1 fruit fly cellular context compared by ENCODE assay signal in the genomic region with DNA sequence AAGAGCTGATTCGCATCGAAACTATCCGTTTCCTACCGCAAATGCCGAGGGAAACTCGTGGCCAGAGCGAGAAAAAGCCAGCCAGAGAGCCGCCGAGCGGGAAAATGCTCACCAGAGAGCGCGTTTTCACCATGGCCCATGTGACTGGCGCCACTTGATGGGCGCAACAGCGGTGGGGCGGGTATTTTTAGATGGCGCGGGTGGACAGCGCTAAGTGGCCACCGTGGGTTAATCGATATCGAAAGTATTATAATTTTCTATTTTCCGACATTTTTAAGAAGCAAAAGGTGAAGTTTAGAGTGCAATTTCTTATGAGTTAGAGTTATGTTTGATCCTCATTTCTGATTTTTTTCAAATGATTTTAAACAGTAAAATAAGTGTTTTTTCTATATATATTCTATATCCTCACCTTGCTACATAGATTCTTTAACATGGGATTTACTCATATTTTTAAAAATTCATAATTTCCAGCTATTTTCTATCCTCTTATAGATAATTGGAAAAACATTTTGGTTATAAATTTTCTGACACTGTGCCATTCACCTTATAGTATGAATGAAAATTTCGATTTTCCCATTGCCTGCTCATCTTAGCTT.
A peak's percentile ranks its signal among the peaks of the same experiment; 100 is the strongest.
TF ChIP-seq lines count a peak whose summit lies in the region.

A gene (minus strand): TSS at position 360 of the 596 bp plus-strand sequence.

TF ChIP-seq in whole organism, embryonic, 481 proteins besides CTCF, POLR2A, EP300 and RAD21 (continued from another document and continues in another):
- TF ChIP-seq CG17829 (tag; optimal IDR thresholded peaks at IDR 0.05; lab: Kevin White, UChicago) (no peak), lov (optimal IDR thresholded peaks at IDR 0.05; lab: Kevin White, UChicago) (no peak), lov (GFP tag; IDR thresholded peaks at IDR 0.05; lab: Robert Waterston, UW) (0 out of 3 replicates have a peak, but pooled peaks have one; percentile 36), CG17361 (GFP tag; IDR thresholded peaks at IDR 0.05; lab: Robert Waterston, UW) (peak; percentile 89; the same call in 2 of the 3 replicates), ERR (GFP tag; optimal IDR thresholded peaks at IDR 0.05; lab: Kevin White, UChicago) (no peak), CG10462 (GFP tag; optimal IDR thresholded peaks at IDR 0.05; lab: Kevin White, UChicago) (peak; percentile 16), disco-r (GFP tag; optimal IDR thresholded peaks at IDR 0.05; lab: Kevin White, UChicago) (no peak), CG7987 (GFP tag; optimal IDR thresholded peaks at IDR 0.05; lab: Kevin White, UChicago) (no peak), hb (GFP tag; IDR thresholded peaks at IDR 0.05; lab: Robert Waterston, UW; ENCODE audit: partially characterized antibody) (no peak), row (GFP tag; IDR thresholded peaks at IDR 0.05; lab: Robert Waterston, UW) (peak; percentile 85), repo (GFP tag; optimal IDR thresholded peaks at IDR 0.05; lab: Kevin White, UChicago) (no peak), CG4282 (GFP tag; optimal IDR thresholded peaks at IDR 0.05; lab: Kevin White, UChicago) (no peak), CG9876 (GFP tag; optimal IDR thresholded peaks at IDR 0.05; lab: Kevin White, UChicago) (no peak), D19A (tag; optimal IDR thresholded peaks at IDR 0.05; lab: Kevin White, UChicago) (no peak), CG7745 (tag; optimal IDR thresholded peaks at IDR 0.05; lab: Kevin White, UChicago) (no peak), Kr (GFP tag; optimal IDR thresholded peaks at IDR 0.05; lab: Kevin White, UChicago) (no peak), CG15601 (tag; optimal IDR thresholded peaks at IDR 0.05; lab: Kevin White, UChicago) (no peak), CG7786 (GFP tag; optimal IDR thresholded peaks at IDR 0.05; lab: Kevin White, UChicago) (peak; percentile 33), Hmr (GFP tag; optimal IDR thresholded peaks at IDR 0.05; lab: Kevin White, UChicago) (peak; percentile 93), vnd (GFP tag; IDR thresholded peaks at IDR 0.05; lab: Robert Waterston, UW; ENCODE audit: partially characterized antibody) (peak; percentile 44; the same call in 1 of the 3 replicates), Dp (GFP tag; optimal IDR thresholded peaks at IDR 0.05; lab: Kevin White, UChicago) (no peak), cad (GFP tag; optimal IDR thresholded peaks at IDR 0.05; lab: Kevin White, UChicago) (no peak), Dip2 (GFP tag; IDR thresholded peaks at IDR 0.05; lab: Robert Waterston, UW) (peak; percentile 29; the same call in 1 of the 2 replicates), CG12104 (GFP tag; optimal IDR thresholded peaks at IDR 0.05; lab: Kevin White, UChicago) (no peak), Ets65A (GFP tag; lab: Kevin White, UChicago) (no peak), nmo (GFP tag; optimal IDR thresholded peaks at IDR 0.05; lab: Kevin White, UChicago) (peak; percentile 77), CG14441 (GFP tag; IDR thresholded peaks at IDR 0.05; lab: Robert Waterston, UW) (peak; percentile 84), CG18262 (tag; optimal IDR thresholded peaks at IDR 0.05; lab: Kevin White, UChicago) (peak; percentile 91), D (optimal IDR thresholded peaks at IDR 0.05; lab: Kevin White, UChicago) (no peak), D (GFP tag; optimal IDR thresholded peaks at IDR 0.05; lab: Kevin White, UChicago) (peak; percentile 76), bsh (GFP tag; optimal IDR thresholded peaks at IDR 0.05; lab: Kevin White, UChicago) (no peak), phol (tag; optimal IDR thresholded peaks at IDR 0.05; lab: Kevin White, UChicago) (peak; percentile 91), Hand (GFP tag; optimal IDR thresholded peaks at IDR 0.05; lab: Kevin White, UChicago) (peak; percentile 87), CG1233 (GFP tag; optimal IDR thresholded peaks at IDR 0.05; lab: Kevin White, UChicago) (peak; percentile 79), run (tag; optimal IDR thresholded peaks at IDR 0.05; lab: Kevin White, UChicago) (peak; percentile 42), slbo (GFP tag; IDR thresholded peaks at IDR 0.05; lab: Robert Waterston, UW) (peak; percentile 80), Antp (GFP tag; optimal IDR thresholded peaks at IDR 0.05; lab: Kevin White, UChicago) (peak; percentile 36), Adf1 (GFP tag; IDR thresholded peaks at IDR 0.05; lab: Robert Waterston, UW) (peak; percentile 13; the same call in 1 of the 2 replicates), CG34224 (GFP tag; IDR thresholded peaks at IDR 0.05; lab: Robert Waterston, UW; ENCODE audit: partially characterized antibody) (peak; percentile 20; the same call in 1 of the 3 replicates), Trl (optimal IDR thresholded peaks at IDR 0.05; lab: Kevin White, UChicago) (peak; percentile 64 to 71), Trl (GFP tag; optimal IDR thresholded peaks at IDR 0.05; lab: Kevin White, UChicago) (peak; percentile 53), usp (GFP tag; optimal IDR thresholded peaks at IDR 0.05; lab: Kevin White, UChicago) (no peak), CG31441 (GFP tag; IDR thresholded peaks at IDR 0.05; lab: Robert Waterston, UW) (peak; percentile 91), CG17385 (GFP tag; optimal IDR thresholded peaks at IDR 0.05; lab: Kevin White, UChicago) (peak; percentile 83), Nf-YA (GFP tag; IDR thresholded peaks at IDR 0.05; lab: Robert Waterston, UW) (peak; percentile 48; the same call in 1 of the 2 replicates), CG9437 (GFP tag; optimal IDR thresholded peaks at IDR 0.05; lab: Kevin White, UChicago) (peak; percentile 74), MBD-R2 (GFP tag; IDR thresholded peaks at IDR 0.05; lab: Robert Waterston, UW) (peak; percentile 62; the same call in 1 of the 2 replicates), CG10209 (GFP tag; optimal IDR thresholded peaks at IDR 0.05; lab: Kevin White, UChicago) (peak; percentile 86), tna (GFP tag; IDR thresholded peaks at IDR 0.05; lab: Robert Waterston, UW; ENCODE audit: partially characterized antibody) (no peak), CG1529 (GFP tag; optimal IDR thresholded peaks at IDR 0.05; lab: Kevin White, UChicago) (peak; percentile 72), lola (GFP tag; optimal IDR thresholded peaks at IDR 0.05; lab: Kevin White, UChicago) (no peak), unc-4 (GFP tag; IDR thresholded peaks at IDR 0.05; lab: Robert Waterston, UW; ENCODE audit: partially characterized antibody) (no peak), Camta (GFP tag; optimal IDR thresholded peaks at IDR 0.05; lab: Kevin White, UChicago) (peak; percentile 34), HmgZ (tag; optimal IDR thresholded peaks at IDR 0.05; lab: Kevin White, UChicago) (no peak), bbx (GFP tag; IDR thresholded peaks at IDR 0.05; lab: Robert Waterston, UW; ENCODE audit: partially characterized antibody) (no peak), ATbp (GFP tag; optimal IDR thresholded peaks at IDR 0.05; lab: Kevin White, UChicago) (peak; percentile 79), trem (tag; optimal IDR thresholded peaks at IDR 0.05; lab: Kevin White, UChicago) (peak; percentile 72), CG5953 (GFP tag; IDR thresholded peaks at IDR 0.05; lab: Robert Waterston, UW) (peak; percentile 43; the same call in 1 of the 2 replicates), Eip74EF (GFP tag; optimal IDR thresholded peaks at IDR 0.05; lab: Kevin White, UChicago) (peak in 1 of 2 experiments; percentile 6), nau (GFP tag; optimal IDR thresholded peaks at IDR 0.05; lab: Kevin White, UChicago) (peak; percentile 70), CG15011 (GFP tag; optimal IDR thresholded peaks at IDR 0.05; lab: Kevin White, UChicago) (peak; percentile 79), ttk (GFP tag; IDR thresholded peaks at IDR 0.05; lab: Robert Waterston, UW) (peak; percentile 75), CG16779 (GFP tag; IDR thresholded peaks at IDR 0.05; lab: Robert Waterston, UW) (0 out of 2 replicates have a peak, but pooled peaks have one; percentile 46), CG12236 (GFP tag; optimal IDR thresholded peaks at IDR 0.05; lab: Kevin White, UChicago) (no peak), CG2889 (GFP tag; IDR thresholded peaks at IDR 0.05; lab: Robert Waterston, UW) (0 out of 3 replicates have a peak, but pooled peaks have one; percentile 35), kay (GFP tag; optimal IDR thresholded peaks at IDR 0.05; lab: Kevin White, UChicago) (no peak), CG17802 (tag; optimal IDR thresholded peaks at IDR 0.05; lab: Kevin White, UChicago) (peak; percentile 17), CG11085 (GFP tag; IDR thresholded peaks at IDR 0.05; lab: Robert Waterston, UW) (peak; percentile 63), ham (GFP tag; IDR thresholded peaks at IDR 0.05; lab: Robert Waterston, UW) (no peak), Fer2 (tag; optimal IDR thresholded peaks at IDR 0.05; lab: Kevin White, UChicago) (peak; percentile 79), luna (GFP tag; optimal IDR thresholded peaks at IDR 0.05; lab: Kevin White, UChicago) (no peak), unpg (GFP tag; optimal IDR thresholded peaks at IDR 0.05; lab: Kevin White, UChicago) (peak; percentile 87), Sry-δ (GFP tag; optimal IDR thresholded peaks at IDR 0.05; lab: Kevin White, UChicago) (no peak), Ravus (GFP tag; IDR thresholded peaks at IDR 0.05; lab: Robert Waterston, UW) (no peak; the same call in 1 of the 2 replicates), CG4820 (GFP tag; optimal IDR thresholded peaks at IDR 0.05; lab: Kevin White, UChicago) (peak; percentile 42), CG1603 (tag; optimal IDR thresholded peaks at IDR 0.05; lab: Kevin White, UChicago) (no peak), CG12769 (tag; optimal IDR thresholded peaks at IDR 0.05; lab: Kevin White, UChicago) (peak; percentile 20), CG8359 (GFP tag; optimal IDR thresholded peaks at IDR 0.05; lab: Kevin White, UChicago; ENCODE audit: borderline replicate concordance) (peak; percentile 49), kah (GFP tag; optimal IDR thresholded peaks at IDR 0.05; lab: Kevin White, UChicago) (peak; percentile 69), CG17568 (GFP tag; optimal IDR thresholded peaks at IDR 0.05; lab: Kevin White, UChicago) (peak; percentile 65), CG1602 (GFP tag; optimal IDR thresholded peaks at IDR 0.05; lab: Kevin White, UChicago) (peak; percentile 50), Mes4 (GFP tag; optimal IDR thresholded peaks at IDR 0.05; lab: Kevin White, UChicago) (no peak), CG32532 (GFP tag; IDR thresholded peaks at IDR 0.05; lab: Robert Waterston, UW) (peak; percentile 86), Aef1 (GFP tag; IDR thresholded peaks at IDR 0.05; lab: Robert Waterston, UW) (peak; percentile 77), CG12299 (tag; optimal IDR thresholded peaks at IDR 0.05; lab: Kevin White, UChicago) (no peak), Tbp (GFP tag; optimal IDR thresholded peaks at IDR 0.05; lab: Kevin White, UChicago) (no peak), CG15696 (tag; optimal IDR thresholded peaks at IDR 0.05; lab: Kevin White, UChicago) (peak; percentile 31), CG6175 (GFP tag; IDR thresholded peaks at IDR 0.05; lab: Robert Waterston, UW) (0 out of 3 replicates have a peak, but pooled peaks have one; percentile 55), en (GFP tag; optimal IDR thresholded peaks at IDR 0.05; lab: Kevin White, UChicago) (no peak), ftz-f1 (GFP tag; optimal IDR thresholded peaks at IDR 0.05; lab: Kevin White, UChicago) (no peak), Asciz (GFP tag; optimal IDR thresholded peaks at IDR 0.05; lab: Kevin White, UChicago) (peak; percentile 75), trh (GFP tag; optimal IDR thresholded peaks at IDR 0.05; lab: Kevin White, UChicago) (no peak), pnt (GFP tag; optimal IDR thresholded peaks at IDR 0.05; lab: Kevin White, UChicago) (peak; percentile 38), CG7928 (GFP tag; optimal IDR thresholded peaks at IDR 0.05; lab: Kevin White, UChicago) (peak; percentile 40), Pdp1 (GFP tag; optimal IDR thresholded peaks at IDR 0.05; lab: Kevin White, UChicago) (peak in 1 of 2 experiments; percentile 58), caup (GFP tag; optimal IDR thresholded peaks at IDR 0.05; lab: Kevin White, UChicago; ENCODE audit: severe bottlenecking) (peak; percentile 40), CG31388 (GFP tag; optimal IDR thresholded peaks at IDR 0.05; lab: Kevin White, UChicago) (no peak), CG18011 (GFP tag; optimal IDR thresholded peaks at IDR 0.05; lab: Kevin White, UChicago) (peak; percentile 51), Gsc (GFP tag; IDR thresholded peaks at IDR 0.05; lab: Robert Waterston, UW) (peak; percentile 48; the same call in 1 of the 2 replicates), HmgD (GFP tag; optimal IDR thresholded peaks at IDR 0.05; lab: Kevin White, UChicago) (no peak), YL-1 (GFP tag; optimal IDR thresholded peaks at IDR 0.05; lab: Kevin White, UChicago) (no peak), Atf-2 (GFP tag; optimal IDR thresholded peaks at IDR 0.05; lab: Kevin White, UChicago) (peak; percentile 12), CG31365 (tag; optimal IDR thresholded peaks at IDR 0.05; lab: Kevin White, UChicago) (no peak), pita (GFP tag; optimal IDR thresholded peaks at IDR 0.05; lab: Kevin White, UChicago) (no peak), gce (GFP tag; IDR thresholded peaks at IDR 0.05; lab: Robert Waterston, UW) (peak; percentile 25; the same call in 1 of the 3 replicates), CG13624 (GFP tag; optimal IDR thresholded peaks at IDR 0.05; lab: Kevin White, UChicago) (no peak), CG12155 (GFP tag; optimal IDR thresholded peaks at IDR 0.05; lab: Kevin White, UChicago) (peak; percentile 66), CG11093 (GFP tag; IDR thresholded peaks at IDR 0.05; lab: Robert Waterston, UW) (peak; percentile 76), Rfx (GFP tag; IDR thresholded peaks at IDR 0.05; lab: Robert Waterston, UW) (peak; percentile 62; the same call in 1 of the 2 replicates), z (GFP tag; IDR thresholded peaks at IDR 0.05; lab: Robert Waterston, UW) (no peak), cg (GFP tag; optimal IDR thresholded peaks at IDR 0.05; lab: Kevin White, UChicago) (no peak), Nf-YC (tag; optimal IDR thresholded peaks at IDR 0.05; lab: Kevin White, UChicago) (peak; percentile 78), eyg (GFP tag; optimal IDR thresholded peaks at IDR 0.05; lab: Kevin White, UChicago) (peak; percentile 10), bcd (GFP tag; optimal IDR thresholded peaks at IDR 0.05; lab: Kevin White, UChicago) (peak; percentile 85), mld (GFP tag; IDR thresholded peaks at IDR 0.05; lab: Robert Waterston, UW; ENCODE audit: partially characterized antibody) (no peak), CG10543 (GFP tag; optimal IDR thresholded peaks at IDR 0.05; lab: Kevin White, UChicago) (peak; percentile 73), CG16815 (GFP tag; optimal IDR thresholded peaks at IDR 0.05; lab: Kevin White, UChicago) (peak; percentile 67), CG18599 (GFP tag; optimal IDR thresholded peaks at IDR 0.05; lab: Kevin White, UChicago) (peak; percentile 95), peb (GFP tag; IDR thresholded peaks at IDR 0.05; lab: Robert Waterston, UW) (peak; percentile 61; the same call in 1 of the 2 replicates), CG1024 (GFP tag; IDR thresholded peaks at IDR 0.05; lab: Robert Waterston, UW) (no peak), CG43689 (GFP tag; IDR thresholded peaks at IDR 0.05; lab: Robert Waterston, UW) (peak; percentile 39), wor (GFP tag; IDR thresholded peaks at IDR 0.05; lab: Robert Waterston, UW) (peak; percentile 53)
